Worm (Caenorhabditis elegans): ENCODE data around the gene fbxa-169.

The fbxa-169 gene

DNA sequence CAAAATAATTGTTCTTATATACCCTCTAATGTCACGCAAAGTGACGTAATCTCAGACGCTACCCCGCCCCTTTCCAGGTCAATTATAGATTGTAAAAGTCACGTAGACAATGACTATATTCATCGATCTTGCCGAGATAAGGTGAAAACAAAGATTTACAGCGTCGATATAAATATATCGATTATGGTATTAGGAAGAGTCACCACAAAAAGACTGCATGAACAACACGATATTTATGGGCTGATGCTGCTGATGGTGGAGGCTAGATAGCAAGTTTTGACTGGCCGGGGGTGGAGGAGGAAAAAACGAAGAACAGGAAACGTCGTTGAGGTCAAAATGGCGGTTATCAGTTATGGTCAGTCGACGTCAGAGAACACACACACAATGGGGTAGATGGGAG is 9.8 kb upstream of the fbxa-169 start:
- TF ChIP-seq pax-3 (tag; optimal IDR thresholded peaks at IDR 0.05) (no peak), mep-1 (tag; optimal IDR thresholded peaks at IDR 0.05) (no peak), mdl-1 (tag; optimal IDR thresholded peaks at IDR 0.05) (peak in 1 of 2 experiments; percentile 20), unc-130 (tag; optimal IDR thresholded peaks at IDR 0.05) (no peak), zip-4 (GFP tag; optimal IDR thresholded peaks at IDR 0.05) (no peak), fos-1 (tag; optimal IDR thresholded peaks at IDR 0.05) (no peak), F16B12.6 (tag; optimal IDR thresholded peaks at IDR 0.05) (no peak), sox-4 (tag; optimal IDR thresholded peaks at IDR 0.05) (no peak), pag-3 (tag; optimal IDR thresholded peaks at IDR 0.05; ENCODE audit: borderline replicate concordance, insufficient read depth) (no peak), lin-13 (GFP tag; optimal IDR thresholded peaks at IDR 0.05) (no peak), mab-9 (GFP tag; IDR thresholded peaks at IDR 0.05) (no peak), lin-35 (GFP tag; optimal IDR thresholded peaks at IDR 0.05) (peak in 1 of 2 experiments; percentile 62), skn-1 (tag; optimal IDR thresholded peaks at IDR 0.05) (no peak), nhr-237 (tag; optimal IDR thresholded peaks at IDR 0.05) (no peak), tbx-2 (tag; optimal IDR thresholded peaks at IDR 0.05) (no peak), lin-14 (GFP tag; optimal IDR thresholded peaks at IDR 0.05) (peak; percentile 48), nhr-84 (tag; optimal IDR thresholded peaks at IDR 0.05) (no peak), C34B4.2 (tag; optimal IDR thresholded peaks at IDR 0.05) (no peak), efl-1 (optimal IDR thresholded peaks at IDR 0.05) (no peak), efl-1 (GFP tag; optimal IDR thresholded peaks at IDR 0.05 in 1 of 2) (no peak), sup-37 (GFP tag; optimal IDR thresholded peaks at IDR 0.05) (no peak), nhr-20 (tag; optimal IDR thresholded peaks at IDR 0.05) (peak; percentile 69), sptf-1 (tag; optimal IDR thresholded peaks at IDR 0.05) (no peak), nhr-90 (tag; optimal IDR thresholded peaks at IDR 0.05; ENCODE audit: poor library complexity) (peak; percentile 56), dpl-1 (GFP tag; optimal IDR thresholded peaks at IDR 0.05) (no peak), nhr-19 (GFP tag; conservative IDR thresholded peaks at IDR 0.05) (peak; percentile 59), ceh-88 (GFP tag; IDR thresholded peaks at IDR 0.05) (no peak), elt-3 (tag; optimal IDR thresholded peaks at IDR 0.05) (peak in 2 of 6 experiments; percentile 19 to 32), C16A3.4 (tag; optimal IDR thresholded peaks at IDR 0.05) (peak; percentile 30), nhr-47 (tag; optimal IDR thresholded peaks at IDR 0.05) (no peak), blmp-1 (tag; optimal IDR thresholded peaks at IDR 0.05) (peak; percentile 72), tlp-1 (tag; optimal IDR thresholded peaks at IDR 0.05) (no peak), ceh-90 (tag; optimal IDR thresholded peaks at IDR 0.05) (no peak), snu-23 (GFP tag; optimal IDR thresholded peaks at IDR 0.05) (peak; percentile 33), hlh-17 (GFP tag; optimal IDR thresholded peaks at IDR 0.05; ENCODE audit: borderline replicate concordance) (no peak), fkh-8 (tag; optimal IDR thresholded peaks at IDR 0.05) (no peak), jun-1 (tag; optimal IDR thresholded peaks at IDR 0.05) (no peak), nhr-71 (tag; optimal IDR thresholded peaks at IDR 0.05) (peak; percentile 52), ceh-8 (GFP tag; optimal IDR thresholded peaks at IDR 0.05) (no peak), unc-86 (tag; optimal IDR thresholded peaks at IDR 0.05) (no peak), elt-2 (tag; optimal IDR thresholded peaks at IDR 0.05) (peak; percentile 48), fkh-10 (GFP tag; optimal IDR thresholded peaks at IDR 0.05) (no peak), nhr-77 (tag; optimal IDR thresholded peaks at IDR 0.05) (peak; percentile 10), egl-13 (tag; optimal IDR thresholded peaks at IDR 0.05) (no peak), hlh-4 (tag; optimal IDR thresholded peaks at IDR 0.05) (no peak), snpc-4 (tag; optimal IDR thresholded peaks at IDR 0.05) (no peak), unc-62 (GFP tag; optimal IDR thresholded peaks at IDR 0.05) (no peak), nhr-85 (tag) (peak; percentile 81)

Data from whole organism, L1 larva.